Worm (Caenorhabditis elegans): Measurements from ENCODE around the gene let-2.

let-2 gene

ce11 chrX:16349019-16349418 lies 40.1 kb downstream of the let-2 start (continued):
- peak; percentile 68 for TF ChIP-seq sma-3 (GFP tag; optimal IDR thresholded peaks at IDR 0.05)
- TF ChIP-seq nhr-21 (tag; optimal IDR thresholded peaks at IDR 0.05): peak; percentile 45
- TF ChIP-seq dmd-4 (tag; optimal IDR thresholded peaks at IDR 0.05): no peak
- TF ChIP-seq fos-1 (tag; optimal IDR thresholded peaks at IDR 0.05): peak; percentile 98
- TF ChIP-seq ztf-4 (tag; optimal IDR thresholded peaks at IDR 0.05): no peak
- no peak for TF ChIP-seq ztf-11 (tag; optimal IDR thresholded peaks at IDR 0.05)
- TF ChIP-seq unc-62 (GFP tag; optimal IDR thresholded peaks at IDR 0.05): no peak
- peak in 1 of 2 experiments; percentile 36 for TF ChIP-seq lsy-2 (tag; optimal IDR thresholded peaks at IDR 0.05)
- no peak for TF ChIP-seq alr-1 (tag; optimal IDR thresholded peaks at IDR 0.05)
- TF ChIP-seq nhr-25 (tag; optimal IDR thresholded peaks at IDR 0.05): peak; percentile 9
- no peak for TF ChIP-seq nhr-6 (tag; optimal IDR thresholded peaks at IDR 0.05)
- TF ChIP-seq zag-1 (tag; optimal IDR thresholded peaks at IDR 0.05): no peak
- TF ChIP-seq crh-2 (tag; optimal IDR thresholded peaks at IDR 0.05): peak; percentile 50
- TF ChIP-seq ama-1 (optimal IDR thresholded peaks at IDR 0.05): no peak
- TF ChIP-seq elt-1 (tag; optimal IDR thresholded peaks at IDR 0.05): peak; percentile 45
- no peak for TF ChIP-seq unc-55 (GFP tag; optimal IDR thresholded peaks at IDR 0.05)
- no peak for TF ChIP-seq nhr-12 (tag; optimal IDR thresholded peaks at IDR 0.05)
- TF ChIP-seq egl-27 (tag; optimal IDR thresholded peaks at IDR 0.05): peak; percentile 1
- peak; percentile 77 for TF ChIP-seq nhr-129 (tag; optimal IDR thresholded peaks at IDR 0.05)
- no peak for TF ChIP-seq ZK546.5 (tag; optimal IDR thresholded peaks at IDR 0.05)
- TF ChIP-seq ztf-1 (GFP tag; conservative IDR thresholded peaks at IDR 0.05): no peak
- TF ChIP-seq mbf-1 (tag; optimal IDR thresholded peaks at IDR 0.05): no peak
- TF ChIP-seq blmp-1 (tag; optimal IDR thresholded peaks at IDR 0.05; ENCODE audit: insufficient read depth): peak; percentile 46
- no peak for TF ChIP-seq nhr-23 (tag; optimal IDR thresholded peaks at IDR 0.05)
- no peak for TF ChIP-seq nhr-77 (tag; optimal IDR thresholded peaks at IDR 0.05)
- TF ChIP-seq lin-11 (tag; optimal IDR thresholded peaks at IDR 0.05): no peak
- peak; percentile 30 for TF ChIP-seq gmeb-1 (tag; optimal IDR thresholded peaks at IDR 0.05)
- no peak for TF ChIP-seq R02D3.7 (tag; optimal IDR thresholded peaks at IDR 0.05)

- peak; percentile 71 for TF ChIP-seq fos-1 (tag; optimal IDR thresholded peaks at IDR 0.05)
- TF ChIP-seq sma-9 (GFP tag; optimal IDR thresholded peaks at IDR 0.05): peak; percentile 80
- TF ChIP-seq sma-9 (tag; optimal IDR thresholded peaks at IDR 0.05): no peak
- peak; percentile 35 for TF ChIP-seq F13H6.1 (tag; optimal IDR thresholded peaks at IDR 0.05)
- TF ChIP-seq sem-4 (tag; optimal IDR thresholded peaks at IDR 0.05): no peak
- TF ChIP-seq crh-2 (tag; optimal IDR thresholded peaks at IDR 0.05): peak; percentile 53
- peak; percentile 90 for TF ChIP-seq skn-1 (tag; optimal IDR thresholded peaks at IDR 0.05)
- no peak for TF ChIP-seq elt-3 (tag; optimal IDR thresholded peaks at IDR 0.05)
- TF ChIP-seq ceh-16 (tag; optimal IDR thresholded peaks at IDR 0.05): no peak
Measured at ce11 chrX:16346212-16346883, 42.8 kb downstream of the let-2 start.

- no peak for TF ChIP-seq R02D3.7 (tag; optimal IDR thresholded peaks at IDR 0.05)
- no peak for TF ChIP-seq ZK546.5 (tag; optimal IDR thresholded peaks at IDR 0.05)
- no peak for TF ChIP-seq sma-9 (GFP tag; optimal IDR thresholded peaks at IDR 0.05)
- no peak for TF ChIP-seq sma-9 (tag; optimal IDR thresholded peaks at IDR 0.05)
- no peak for TF ChIP-seq alr-1 (tag; optimal IDR thresholded peaks at IDR 0.05)
- no peak for TF ChIP-seq gmeb-1 (tag; optimal IDR thresholded peaks at IDR 0.05)
- TF ChIP-seq blmp-1 (tag; optimal IDR thresholded peaks at IDR 0.05; ENCODE audit: insufficient read depth): no peak
- TF ChIP-seq unc-62 (GFP tag; optimal IDR thresholded peaks at IDR 0.05): no peak
- TF ChIP-seq ztf-1 (GFP tag; conservative IDR thresholded peaks at IDR 0.05): no peak
- no peak for TF ChIP-seq ceh-82 (tag; optimal IDR thresholded peaks at IDR 0.05)
- no peak for TF ChIP-seq nhr-6 (tag; optimal IDR thresholded peaks at IDR 0.05)
Measured at ce11 chrX:16345296-16345695, 43.8 kb downstream of the let-2 start.

- no peak for TF ChIP-seq ztf-4 (tag; optimal IDR thresholded peaks at IDR 0.05)
- TF ChIP-seq elt-1 (tag; optimal IDR thresholded peaks at IDR 0.05): no peak
- no peak for TF ChIP-seq nhr-129 (tag; optimal IDR thresholded peaks at IDR 0.05)
- no peak for TF ChIP-seq ztf-1 (GFP tag; conservative IDR thresholded peaks at IDR 0.05)
- TF ChIP-seq ZK546.5 (tag; optimal IDR thresholded peaks at IDR 0.05): no peak
- TF ChIP-seq sma-9 (GFP tag; optimal IDR thresholded peaks at IDR 0.05): no peak
- TF ChIP-seq sma-9 (tag; optimal IDR thresholded peaks at IDR 0.05): no peak
- TF ChIP-seq zag-1 (tag; optimal IDR thresholded peaks at IDR 0.05): no peak
Measured at ce11 chrX:16343885-16344640, 45.1 kb downstream of the let-2 start.
